Worm (Caenorhabditis elegans) whole organism, L3 larva: ENCODE results near the gene let-99.

Source experiments
- R02D3.7 ChIP-seq: fragments of 150-350 bp; optimal IDR thresholded peaks from 2 replicates; lab custom pipeline; 2014; ENCODE audit warnings: missing biosample characterization, missing genetic modification characterization
- ZK546.5 ChIP-seq: sonication (generic microtip); optimal IDR thresholded peaks from 2 replicates; lab custom pipeline; 2017; ENCODE audit warnings: missing biosample characterization, missing genetic modification characterization
- aly-2 ChIP-seq: fragments of 150-350 bp; optimal IDR thresholded peaks from 2 replicates; lab custom pipeline; 2014; ENCODE audit warnings: missing biosample characterization, missing genetic modification characterization
- ama-1 ChIP-seq: fragments of 150-350 bp; optimal IDR thresholded peaks from 2 replicates; lab custom pipeline; 2018
- ceh-16 ChIP-seq: sonication (generic microtip); optimal IDR thresholded peaks from 2 replicates; lab custom pipeline; 2017; ENCODE audit warnings: missing biosample characterization, missing genetic modification characterization
- ceh-28 ChIP-seq: fragments of 150-350 bp; optimal IDR thresholded peaks from 2 replicates; lab custom pipeline; 2014; ENCODE audit warnings: missing biosample characterization, missing genetic modification reagents, missing genetic modification characterization
- ceh-82 ChIP-seq: fragments of 150-350 bp; optimal IDR thresholded peaks from 2 replicates; lab custom pipeline; 2014; ENCODE audit warnings: missing biosample characterization, missing genetic modification characterization
- ceh-9 ChIP-seq: sonication (generic microtip); optimal IDR thresholded peaks from 2 replicates; lab custom pipeline; 2018; ENCODE audit warnings: missing biosample characterization, missing genetic modification characterization
- daf-12 ChIP-seq: fragments of 150-350 bp; optimal IDR thresholded peaks from 2 replicates; lab custom pipeline; 2014; ENCODE audit warnings: missing biosample characterization, missing genetic modification reagents, missing genetic modification characterization
- egl-27 ChIP-seq: sonication (generic microtip); optimal IDR thresholded peaks from 4 replicates; lab custom pipeline; 2017; ENCODE audit warnings: missing biosample characterization, missing genetic modification reagents, missing genetic modification characterization
- egl-5 ChIP-seq: fragments of 150-350 bp; optimal IDR thresholded peaks from 2 replicates; lab custom pipeline; 2017; ENCODE audit warnings: missing biosample characterization, missing genetic modification reagents, missing genetic modification characterization, inconsistent platforms
- elt-1 ChIP-seq: fragments of 150-350 bp; optimal IDR thresholded peaks from 2 replicates; lab custom pipeline; 2014; ENCODE audit warnings: missing biosample characterization, missing genetic modification characterization
- elt-2 ChIP-seq: sonication (generic microtip); optimal IDR thresholded peaks from 2 replicates; lab custom pipeline; 2016; ENCODE audit warnings: missing genetic modification reagents, mild to moderate bottlenecking, missing genetic modification characterization, missing compliant biosample characterization
- elt-3 ChIP-seq, 3 experiments: fragments of 150-350 bp in 1 of 3; sonication (generic microtip) in 2 of 3; optimal IDR thresholded peaks; 2 replicates in 2 of 3; 4 replicates in 1 of 3; lab custom pipeline; 2014 to 2017; ENCODE audit warnings: missing biosample characterization in 3 of 3, missing genetic modification characterization in 3 of 3
- eor-1 ChIP-seq, 2 experiments: fragments of 150-350 bp; optimal IDR thresholded peaks; 2 replicates each; lab custom pipeline; 2014 to 2018; ENCODE audit warnings: missing biosample characterization in 2 of 2, missing genetic modification characterization in 2 of 2
- fkh-10 ChIP-seq: sonication (generic microtip); optimal IDR thresholded peaks from 2 replicates; lab custom pipeline; 2017; ENCODE audit warnings: missing biosample characterization, missing genetic modification reagents, missing genetic modification characterization
- fkh-2 ChIP-seq: fragments of 150-350 bp; optimal IDR thresholded peaks from 2 replicates; lab custom pipeline; 2014; ENCODE audit warnings: missing biosample characterization, missing genetic modification reagents, missing genetic modification characterization
- fos-1 ChIP-seq: fragments of 150-350 bp; optimal IDR thresholded peaks from 2 replicates; lab custom pipeline; 2014; ENCODE audit warnings: missing biosample characterization, missing genetic modification characterization
- hmg-11 ChIP-seq: sonication (generic microtip); optimal IDR thresholded peaks from 2 replicates; lab custom pipeline; 2016; ENCODE audit warnings: missing genetic modification characterization, missing compliant biosample characterization
- jun-1 ChIP-seq: fragments of 150-350 bp; optimal IDR thresholded peaks from 2 replicates; lab custom pipeline; 2014; ENCODE audit warnings: missing biosample characterization, missing genetic modification reagents, missing genetic modification characterization
- lin-15B ChIP-seq: fragments of 150-350 bp; optimal IDR thresholded peaks from 2 replicates; lab custom pipeline; 2014; ENCODE audit warnings: missing biosample characterization, missing genetic modification characterization
- lin-39 ChIP-seq: fragments of 150-350 bp; optimal IDR thresholded peaks from 2 replicates; lab custom pipeline; 2018; ENCODE audit warnings: missing biosample characterization, missing genetic modification reagents, missing genetic modification characterization
- lsy-12 ChIP-seq: sonication (generic microtip); optimal IDR thresholded peaks from 2 replicates; lab custom pipeline; 2016; ENCODE audit warnings: mild to moderate bottlenecking, missing genetic modification characterization, missing compliant biosample characterization
- mdl-1 ChIP-seq: fragments of 150-350 bp; optimal IDR thresholded peaks from 2 replicates; lab custom pipeline; 2014; ENCODE audit warnings: missing biosample characterization, missing genetic modification characterization
- mml-1 ChIP-seq: fragments of 150-350 bp; sonication (generic microtip); optimal IDR thresholded peaks from 3 replicates; lab custom pipeline; 2014; ENCODE audit warnings: missing biosample characterization, missing genetic modification characterization
- nfya-1 ChIP-seq: sonication (generic microtip); optimal IDR thresholded peaks from 2 replicates; lab custom pipeline; 2017; ENCODE audit warnings: missing genetic modification characterization, mild to moderate bottlenecking, missing compliant biosample characterization, antibody characterized with exemption, moderate library complexity; ENCODE audit not compliant: insufficient read depth
- nhr-11 ChIP-seq: fragments of 150-350 bp; optimal IDR thresholded peaks from 2 replicates; lab custom pipeline; 2014; ENCODE audit warnings: missing biosample characterization, missing genetic modification characterization
- nhr-12 ChIP-seq: fragments of 150-350 bp; optimal IDR thresholded peaks from 2 replicates; lab custom pipeline; 2014; ENCODE audit warnings: missing biosample characterization, missing genetic modification characterization
- nhr-23 ChIP-seq: fragments of 150-350 bp; optimal IDR thresholded peaks from 2 replicates; lab custom pipeline; 2014; ENCODE audit warnings: missing biosample characterization, missing genetic modification reagents, missing genetic modification characterization
- nhr-237 ChIP-seq: fragments of 150-350 bp; optimal IDR thresholded peaks from 2 replicates; lab custom pipeline; 2014; ENCODE audit warnings: missing biosample characterization, missing genetic modification characterization
- nhr-25 ChIP-seq: sonication (generic microtip); optimal IDR thresholded peaks from 2 replicates; lab custom pipeline; 2017; ENCODE audit warnings: missing biosample characterization, missing genetic modification characterization
- nhr-28 ChIP-seq: fragments of 150-350 bp; optimal IDR thresholded peaks from 2 replicates; lab custom pipeline; 2014; ENCODE audit warnings: missing biosample characterization, missing genetic modification characterization
- nhr-43 ChIP-seq: sonication (generic microtip); optimal IDR thresholded peaks from 2 replicates; lab custom pipeline; 2016; ENCODE audit warnings: mild to moderate bottlenecking, missing genetic modification characterization, missing compliant biosample characterization; ENCODE audit not compliant: poor library complexity, severe bottlenecking
- nhr-67 ChIP-seq: fragments of 150-350 bp; optimal IDR thresholded peaks from 2 replicates; lab custom pipeline; 2014; ENCODE audit warnings: missing biosample characterization, missing genetic modification characterization
- nhr-76 ChIP-seq: fragments of 150-350 bp; sonication (generic microtip); optimal IDR thresholded peaks from 5 replicates; lab custom pipeline; 2014; ENCODE audit warnings: missing biosample characterization, missing genetic modification characterization
- nhr-77 ChIP-seq: fragments of 150-350 bp; optimal IDR thresholded peaks from 2 replicates; lab custom pipeline; 2014; ENCODE audit warnings: missing biosample characterization, missing genetic modification characterization
- pha-4 ChIP-seq: fragments of 150-350 bp; optimal IDR thresholded peaks from 2 replicates; lab custom pipeline; 2014; ENCODE audit warnings: missing biosample characterization, missing genetic modification reagents, missing genetic modification characterization
- pqm-1 ChIP-seq: fragments of 150-350 bp; optimal IDR thresholded peaks from 2 replicates; lab custom pipeline; 2017; ENCODE audit warnings: missing biosample characterization, missing genetic modification characterization, inconsistent platforms
- sea-2 ChIP-seq: fragments of 150-350 bp; sonication (generic microtip); optimal IDR thresholded peaks from 4 replicates; lab custom pipeline; 2014; ENCODE audit warnings: missing biosample characterization, missing genetic modification reagents, missing genetic modification characterization
- skn-1 ChIP-seq: fragments of 150-350 bp; optimal IDR thresholded peaks from 2 replicates; lab custom pipeline; 2014; ENCODE audit warnings: missing biosample characterization, missing genetic modification characterization
- snpc-4 ChIP-seq: fragments of 150-350 bp; optimal IDR thresholded peaks from 2 replicates; lab custom pipeline; 2014; ENCODE audit warnings: missing biosample characterization, missing genetic modification characterization
- tbx-2 ChIP-seq: sonication (generic microtip); optimal IDR thresholded peaks from 2 replicates; lab custom pipeline; 2016; ENCODE audit warnings: mild to moderate bottlenecking, missing genetic modification characterization, missing compliant biosample characterization
- unc-39 ChIP-seq: sonication (generic microtip); optimal IDR thresholded peaks from 4 replicates; lab custom pipeline; 2017; ENCODE audit warnings: missing biosample characterization, missing genetic modification characterization
- unc-62 ChIP-seq: fragments of 150-350 bp; sonication (generic microtip); optimal IDR thresholded peaks from 4 replicates; lab custom pipeline; 2014; ENCODE audit warnings: missing biosample characterization, missing genetic modification reagents, missing genetic modification characterization
- zag-1 ChIP-seq: fragments of 150-350 bp; optimal IDR thresholded peaks from 2 replicates; lab custom pipeline; 2014; ENCODE audit warnings: missing biosample characterization, missing genetic modification characterization
- ztf-11 ChIP-seq: fragments of 150-350 bp; optimal IDR thresholded peaks from 2 replicates; lab custom pipeline; 2014; ENCODE audit warnings: missing biosample characterization, missing genetic modification characterization
- ztf-4 ChIP-seq: fragments of 150-350 bp; optimal IDR thresholded peaks from 2 replicates; lab custom pipeline; 2014; ENCODE audit warnings: missing biosample characterization, missing genetic modification characterization

The let-99 gene

ce11 chrIV:12525409-12525808 is 42.2 kb upstream of the let-99 start, which contains the start of gene eak-4:
Gene eak-4 (minus strand): TSS chrIV:12525509.
- TF ChIP-seq ceh-9, result no peak

- TF ChIP-seq lin-15B (no peak), pha-4 (tag; lab: Kevin White, UChicago) (peak; percentile 86), ztf-11 (tag; lab: Kevin White, UChicago) (no peak), nhr-77 (tag; lab: Kevin White, UChicago) (no peak), zag-1 (tag; lab: Kevin White, UChicago) (no peak), nhr-23 (no peak), skn-1 (tag; lab: Kevin White, UChicago) (peak; percentile 41), elt-2 (peak; percentile 92), ceh-9 (no peak), nhr-25 (tag; lab: Kevin White, UChicago) (no peak), ceh-28 (no peak), lsy-12 (no peak), lin-39 (tag; lab: Kevin White, UChicago) (no peak), ceh-16 (tag; lab: Kevin White, UChicago) (no peak), nhr-11 (tag; lab: Kevin White, UChicago) (no peak), fos-1 (no peak), egl-5 (tag; lab: Kevin White, UChicago) (no peak), ZK546.5 (tag; lab: Kevin White, UChicago) (no peak), elt-3 (tag; optimal IDR thresholded peaks at IDR 0.05; lab: Kevin White, UChicago) (no peak), nhr-237 (tag; lab: Kevin White, UChicago) (no peak), jun-1 (peak; percentile 78), aly-2 (tag; lab: Kevin White, UChicago) (no peak), fkh-2 (tag; lab: Kevin White, UChicago) (no peak), nhr-76 (tag; lab: Kevin White, UChicago) (no peak), nhr-28 (tag; lab: Kevin White, UChicago) (no peak), mml-1 (tag; lab: Kevin White, UChicago) (no peak), egl-27 (tag; lab: Kevin White, UChicago) (no peak), nhr-43 (no peak), snpc-4 (tag; lab: Kevin White, UChicago) (peak; percentile 0), unc-39 (tag; lab: Kevin White, UChicago) (no peak), daf-12 (tag; lab: Kevin White, UChicago) (no peak), pqm-1 (peak; percentile 71), nhr-67 (tag; lab: Kevin White, UChicago) (no peak), hmg-11 (tag; lab: Kevin White, UChicago) (no peak), nhr-12 (no peak), nfya-1 (tag; lab: Kevin White, UChicago) (no peak), ceh-82 (tag; lab: Kevin White, UChicago) (no peak), eor-1 (tag; optimal IDR thresholded peaks at IDR 0.05; lab: Kevin White, UChicago) (no peak), tbx-2 (tag; lab: Kevin White, UChicago) (no peak), mdl-1 (tag; lab: Kevin White, UChicago) (no peak), unc-62 (GFP tag; lab: Kevin White, UChicago) (no peak), ama-1 (lab: Kevin White, UChicago) (no peak), R02D3.7 (tag; lab: Kevin White, UChicago) (no peak), elt-1 (tag; lab: Kevin White, UChicago) (no peak), fkh-10 (GFP tag; lab: Kevin White, UChicago) (no peak), sea-2 (GFP tag; lab: Kevin White, UChicago) (no peak), ztf-4 (tag; lab: Kevin White, UChicago) (no peak)
These were observed 40.4 kb upstream of the let-99 start, which contains the start of gene F53B2.8 for ce11 chrIV:12527217-12527616. Gene F53B2.8 (minus strand): TSS chrIV:12527396.
